Fruit fly (Drosophila melanogaster): Measurements from ENCODE around the gene CG2061.

DNA sequence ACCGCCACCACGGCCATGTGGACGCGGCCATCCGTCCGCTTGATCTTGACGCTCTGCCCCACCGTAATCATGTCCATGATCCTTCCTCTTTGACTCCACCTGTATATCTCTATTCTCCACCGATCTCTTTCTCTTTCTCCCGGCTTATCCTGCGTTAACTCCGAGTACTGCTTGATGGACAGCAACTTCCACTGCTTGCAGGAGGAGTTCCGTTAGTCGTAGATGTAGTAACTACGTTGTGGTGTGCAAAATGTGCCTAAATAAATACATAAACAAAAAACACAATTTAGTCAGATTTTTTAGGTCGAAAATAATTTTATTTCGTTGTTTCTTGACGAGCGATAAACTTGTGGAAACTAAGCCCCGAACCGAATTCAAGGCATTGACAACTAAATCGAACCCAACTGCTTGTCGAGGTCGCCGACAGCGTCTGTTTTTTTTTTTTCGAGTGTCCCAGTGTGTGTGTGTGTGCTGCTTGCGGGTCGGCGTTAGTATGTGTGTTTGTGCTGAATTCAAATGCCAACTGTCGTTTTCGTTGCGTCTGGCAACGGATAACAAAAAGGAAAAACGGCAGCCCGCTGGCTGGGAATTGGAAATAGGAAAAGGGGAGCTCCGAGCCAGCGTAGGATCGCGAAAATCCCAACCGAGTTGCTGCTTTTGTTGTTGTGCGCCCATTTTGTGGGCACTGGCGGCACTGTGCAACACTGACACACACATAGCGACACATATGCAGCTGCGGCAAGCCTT, 43.7 kb downstream of the CG2061 start:
- TF ChIP-seq CG8478 (optimal IDR thresholded peaks at IDR 0.05), result no peak
- TF ChIP-seq CTCF (optimal IDR thresholded peaks at IDR 0.05), result no peak

All from S2 (cell line).